Fruit fly (Drosophila melanogaster) whole organism, wandering third instar larva: ENCODE results near the gene CG10584.
A peak's percentile ranks its signal among the peaks of the same experiment; 100 is the strongest.

Source experiments
- Abd-B ChIP-seq: fragments of >200 bp; optimal IDR thresholded peaks from 2 replicates; lab custom pipeline; 2017; ENCODE audit warnings: missing biosample characterization, missing genetic modification characterization
- CG32264 ChIP-seq: fragments of 200-800 bp; sonication (Bioruptor generic); optimal IDR thresholded peaks from 2 replicates; lab custom pipeline; 2016; ENCODE audit warnings: missing biosample characterization, missing genetic modification characterization
- CG9705 ChIP-seq: fragments of 200-800 bp; sonication (Bioruptor generic); optimal IDR thresholded peaks from 2 replicates; lab custom pipeline; 2018; ENCODE audit warnings: missing biosample characterization, mild to moderate bottlenecking, missing genetic modification characterization
- CrebA ChIP-seq: fragments of 200-800 bp; sonication (Bioruptor generic); optimal IDR thresholded peaks from 2 replicates; lab custom pipeline; 2016; ENCODE audit warnings: missing biosample characterization, mild to moderate bottlenecking, missing genetic modification characterization, borderline replicate concordance
- Dfd ChIP-seq: fragments of >200 bp; optimal IDR thresholded peaks from 2 replicates; lab custom pipeline; 2017; ENCODE audit warnings: missing biosample characterization, missing genetic modification characterization
- Dif ChIP-seq: fragments of 200-275, 200-300 bp; sonication (Bioruptor generic); optimal IDR thresholded peaks from 2 replicates; lab custom pipeline; 2018; ENCODE audit warnings: missing biosample characterization, missing genetic modification characterization; ENCODE audit not compliant: partially characterized antibody
- GATAd ChIP-seq: sonication (Bioruptor generic); optimal IDR thresholded peaks from 2 replicates; lab custom pipeline; 2016; ENCODE audit warnings: missing biosample characterization, missing genetic modification characterization
- HLH106 ChIP-seq: fragments of 200-800 bp; optimal IDR thresholded peaks from 3 replicates; lab custom pipeline; 2019; ENCODE audit warnings: missing biosample characterization, mild to moderate bottlenecking, missing genetic modification characterization, moderate library complexity
- Hnf4 ChIP-seq: fragments of 200-800 bp; sonication (Bioruptor generic); optimal IDR thresholded peaks from 2 replicates; lab custom pipeline; 2016; ENCODE audit warnings: missing biosample characterization, mild to moderate bottlenecking, missing genetic modification characterization
- Hr78 ChIP-seq: fragments of >200 bp; optimal IDR thresholded peaks from 2 replicates; lab custom pipeline; 2017; ENCODE audit warnings: missing biosample characterization, missing genetic modification characterization
- Hr83 ChIP-seq: fragments of 200-300 bp; sonication (Bioruptor generic); optimal IDR thresholded peaks from 2 replicates; lab custom pipeline; 2016; ENCODE audit warnings: missing biosample characterization, mild to moderate bottlenecking, missing genetic modification characterization, moderate library complexity; ENCODE audit not compliant: poor library complexity, severe bottlenecking
- Jra ChIP-seq: sonication (Bioruptor generic); optimal IDR thresholded peaks from 2 replicates; lab custom pipeline; 2016; ENCODE audit warnings: missing biosample characterization, missing genetic modification characterization
- Mio ChIP-seq: sonication (Bioruptor generic); optimal IDR thresholded peaks from 2 replicates; lab custom pipeline; 2016; ENCODE audit warnings: missing biosample characterization, missing genetic modification characterization
- Myc ChIP-seq: fragments of >200 bp; optimal IDR thresholded peaks from 2 replicates; lab custom pipeline; 2017
- N ChIP-seq: fragments of >200 bp; optimal IDR thresholded peaks from 2 replicates; lab custom pipeline; 2018; ENCODE audit warnings: missing biosample characterization, missing external identifiers, missing genetic modification characterization
- OdsH ChIP-seq: fragments of 200-800 bp; sonication (Bioruptor generic); optimal IDR thresholded peaks from 2 replicates; lab custom pipeline; 2016; ENCODE audit warnings: missing biosample characterization, mild to moderate bottlenecking, missing genetic modification characterization
- Rel ChIP-seq, 2 experiments: fragments of 200-800 bp; sonication (Bioruptor generic) in 1 of 2; optimal IDR thresholded peaks; 2 replicates in 1 of 2; 3 replicates in 1 of 2; lab custom pipeline; 2016 to 2019; ENCODE audit warnings: mild to moderate bottlenecking in 2 of 2, missing biosample characterization in 2 of 2, missing genetic modification characterization in 2 of 2, moderate library complexity in 1 of 2
- Sp1 ChIP-seq: fragments of 200-800 bp; sonication (Bioruptor generic); optimal IDR thresholded peaks from 3 replicates; lab custom pipeline; 2019; ENCODE audit warnings: missing biosample characterization, mild to moderate bottlenecking, missing genetic modification characterization, moderate library complexity
- Vsx2 ChIP-seq: fragments of 200-300, 225-300 bp; sonication (Bioruptor generic); optimal IDR thresholded peaks from 2 replicates; lab custom pipeline; 2018; ENCODE audit warnings: missing biosample characterization, missing genetic modification characterization; ENCODE audit not compliant: partially characterized antibody
- br ChIP-seq: fragments of 200-800 bp; sonication (Bioruptor generic); optimal IDR thresholded peaks from 2 replicates; lab custom pipeline; 2016; ENCODE audit warnings: missing biosample characterization, missing genetic modification characterization
- brk ChIP-seq: fragments of 200-800 bp; sonication (Bioruptor generic); optimal IDR thresholded peaks from 2 replicates; lab custom pipeline; 2016; ENCODE audit warnings: missing biosample characterization, mild to moderate bottlenecking, missing genetic modification characterization
- dl ChIP-seq, 2 experiments: fragments of 175-275, 200-275 bp in 1 of 2; fragments of 200-275 bp in 1 of 2; sonication (Bioruptor generic); optimal IDR thresholded peaks; lab custom pipeline; 2018; ENCODE audit warnings: mild to moderate bottlenecking in 2 of 2, missing biosample characterization in 2 of 2, missing genetic modification characterization in 2 of 2, moderate library complexity in 2 of 2; ENCODE audit not compliant: partially characterized antibody in 2 of 2, insufficient read depth in 1 of 2
- dmrt93B ChIP-seq: fragments of 200-800 bp; sonication (Bioruptor generic); optimal IDR thresholded peaks from 2 replicates; lab custom pipeline; 2018; ENCODE audit warnings: missing biosample characterization, mild to moderate bottlenecking, missing genetic modification characterization
- dsf ChIP-seq: sonication (Bioruptor generic); optimal IDR thresholded peaks from 2 replicates; lab custom pipeline; 2016; ENCODE audit warnings: missing biosample characterization, missing genetic modification characterization, borderline replicate concordance
- ey ChIP-seq: fragments of 200-800 bp; sonication (Bioruptor generic); optimal IDR thresholded peaks from 2 replicates; lab custom pipeline; 2016; ENCODE audit warnings: missing biosample characterization, missing genetic modification characterization
- foxo ChIP-seq, 2 experiments: fragments of 200-800 bp; sonication (Bioruptor generic); optimal IDR thresholded peaks; 2 replicates in 1 of 2; 3 replicates in 1 of 2; lab custom pipeline; 2016 to 2017; ENCODE audit warnings: missing biosample characterization in 2 of 2, missing genetic modification characterization in 2 of 2
- fru ChIP-seq: fragments of 200-800 bp; sonication (Bioruptor generic); optimal IDR thresholded peaks from 3 replicates; lab custom pipeline; 2016; ENCODE audit warnings: missing biosample characterization, mild to moderate bottlenecking, missing genetic modification characterization
- h ChIP-seq: fragments of 200-800 bp; sonication (Bioruptor generic); optimal IDR thresholded peaks from 3 replicates; lab custom pipeline; 2016; ENCODE audit warnings: missing biosample characterization, mild to moderate bottlenecking, missing genetic modification characterization
- jim ChIP-seq: fragments of 175-275, 200-325 bp; sonication (Bioruptor generic); optimal IDR thresholded peaks from 2 replicates; lab custom pipeline; 2016; ENCODE audit warnings: missing biosample characterization, mild to moderate bottlenecking, missing genetic modification characterization
- lola ChIP-seq: fragments of >200 bp; optimal IDR thresholded peaks from 2 replicates; lab custom pipeline; 2017; ENCODE audit warnings: missing biosample characterization, missing genetic modification characterization
- pan ChIP-seq: fragments of >200 bp; optimal IDR thresholded peaks from 2 replicates; lab custom pipeline; 2017
- psq ChIP-seq: fragments of 200-800 bp; sonication (Bioruptor generic); optimal IDR thresholded peaks from 3 replicates; lab custom pipeline; 2017; ENCODE audit warnings: missing biosample characterization, mild to moderate bottlenecking, missing genetic modification characterization, moderate library complexity
- rgr ChIP-seq: fragments of 200-800 bp; sonication (Bioruptor generic); optimal IDR thresholded peaks from 3 replicates; lab custom pipeline; 2016; ENCODE audit warnings: missing biosample characterization, mild to moderate bottlenecking, missing genetic modification characterization
- sage ChIP-seq: fragments of 200-800 bp; sonication (Bioruptor generic); optimal IDR thresholded peaks from 2 replicates; lab custom pipeline; 2016; ENCODE audit warnings: missing biosample characterization, mild to moderate bottlenecking, missing genetic modification characterization
- sv ChIP-seq: fragments of 200-800 bp; sonication (Bioruptor generic); optimal IDR thresholded peaks from 3 replicates; lab custom pipeline; 2016; ENCODE audit warnings: missing biosample characterization, missing genetic modification characterization
- tai ChIP-seq: sonication (Bioruptor generic); optimal IDR thresholded peaks from 2 replicates; lab custom pipeline; 2016; ENCODE audit warnings: missing biosample characterization, missing genetic modification characterization
- usp ChIP-seq: fragments of >200 bp; optimal IDR thresholded peaks from 2 replicates; lab custom pipeline; 2017; ENCODE audit warnings: missing biosample characterization, missing genetic modification characterization
- woc ChIP-seq: sonication (Bioruptor generic); optimal IDR thresholded peaks from 2 replicates; lab custom pipeline; 2016; ENCODE audit warnings: missing biosample characterization, mild to moderate bottlenecking, missing genetic modification characterization

The CG10584 gene

dm6 chr3L:21014516-21014945 lies 16.6 kb downstream of the CG10584 start:
- TF ChIP-seq Hr83 (GFP tag; lab: Kevin White, UChicago) (no peak), rgr (GFP tag; lab: Kevin White, UChicago) (no peak), usp (GFP tag; lab: Kevin White, UChicago) (no peak), HLH106 (tag; lab: Kevin White, UChicago) (no peak), pan (lab: Kevin White, UChicago) (no peak), foxo (GFP tag; optimal IDR thresholded peaks at IDR 0.05; lab: Kevin White, UChicago) (peak in 1 of 2 experiments; percentile 44), dmrt93B (no peak), N (GFP tag; lab: Kevin White, UChicago) (peak; percentile 59), Jra (GFP tag; lab: Kevin White, UChicago) (no peak), Mio (GFP tag; lab: Kevin White, UChicago) (no peak), Abd-B (no peak), dl (GFP tag; optimal IDR thresholded peaks at IDR 0.05; lab: Kevin White, UChicago; ENCODE audit: insufficient read depth in 1 of 2, partially characterized antibody in 2 of 2) (peak in 1 of 2 experiments; percentile 29), dsf (GFP tag; lab: Kevin White, UChicago) (no peak), Hr78 (GFP tag; lab: Kevin White, UChicago) (peak; percentile 5), CrebA (peak; percentile 68), Sp1 (GFP tag; lab: Kevin White, UChicago) (peak; percentile 40), Dfd (GFP tag; lab: Kevin White, UChicago) (no peak), sv (GFP tag; lab: Kevin White, UChicago) (no peak), Hnf4 (GFP tag; lab: Kevin White, UChicago) (no peak), ey (GFP tag; lab: Kevin White, UChicago) (no peak), GATAd (GFP tag; lab: Kevin White, UChicago) (no peak), sage (GFP tag; lab: Kevin White, UChicago) (no peak), Vsx2 (GFP tag; lab: Kevin White, UChicago) (peak; percentile 25), fru (GFP tag; lab: Kevin White, UChicago) (no peak), CG32264 (no peak), h (GFP tag; lab: Kevin White, UChicago) (peak; percentile 78), Myc (no peak), tai (GFP tag; lab: Kevin White, UChicago) (no peak), Rel (GFP tag; optimal IDR thresholded peaks at IDR 0.05; lab: Kevin White, UChicago) (no peak), Rel (tag; optimal IDR thresholded peaks at IDR 0.05; lab: Kevin White, UChicago) (peak; percentile 97), jim (GFP tag; lab: Kevin White, UChicago) (no peak), lola (GFP tag; lab: Kevin White, UChicago) (no peak), CG9705 (GFP tag; lab: Kevin White, UChicago) (no peak), psq (GFP tag; lab: Kevin White, UChicago) (peak; percentile 85), Dif (GFP tag; lab: Kevin White, UChicago) (no peak), woc (GFP tag; lab: Kevin White, UChicago) (no peak), br (GFP tag; lab: Kevin White, UChicago) (no peak), brk (GFP tag; lab: Kevin White, UChicago) (no peak), OdsH (GFP tag; lab: Kevin White, UChicago) (no peak)

DNA sequence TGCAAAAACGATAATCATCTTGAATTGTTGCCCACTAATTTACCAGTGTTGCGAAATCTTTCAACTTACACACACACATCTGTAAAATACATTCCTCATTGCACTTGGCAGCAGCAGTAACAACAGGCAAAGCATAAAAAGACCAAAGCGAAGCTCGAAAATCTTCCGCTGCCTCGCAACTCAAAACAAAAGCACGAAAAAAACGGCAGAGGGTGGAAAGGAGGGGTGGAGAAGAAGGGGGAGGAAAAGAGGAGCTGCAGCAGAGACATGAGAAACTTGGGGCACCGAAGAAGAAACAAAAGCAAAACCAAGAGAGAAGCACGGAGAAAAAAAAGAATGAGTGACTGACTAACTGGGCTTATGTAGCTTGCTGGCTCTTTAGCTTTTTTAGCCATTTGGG lies 17.7 kb downstream of the CG10584 start:
- TF ChIP-seq tai (GFP tag; lab: Kevin White, UChicago) (no peak), Hnf4 (GFP tag; lab: Kevin White, UChicago) (no peak), Abd-B (no peak), Rel (GFP tag; optimal IDR thresholded peaks at IDR 0.05; lab: Kevin White, UChicago) (no peak), Rel (tag; optimal IDR thresholded peaks at IDR 0.05; lab: Kevin White, UChicago) (peak; percentile 66), dl (GFP tag; optimal IDR thresholded peaks at IDR 0.05; lab: Kevin White, UChicago; ENCODE audit: insufficient read depth in 1 of 2, partially characterized antibody in 2 of 2) (no peak), CG9705 (GFP tag; lab: Kevin White, UChicago) (no peak), Hr83 (GFP tag; lab: Kevin White, UChicago) (no peak), jim (GFP tag; lab: Kevin White, UChicago) (peak; percentile 28), dsf (GFP tag; lab: Kevin White, UChicago) (no peak), usp (GFP tag; lab: Kevin White, UChicago) (no peak), CrebA (no peak), fru (GFP tag; lab: Kevin White, UChicago) (peak; percentile 64), sage (GFP tag; lab: Kevin White, UChicago) (peak; percentile 38), sv (GFP tag; lab: Kevin White, UChicago) (no peak), h (GFP tag; lab: Kevin White, UChicago) (no peak), brk (GFP tag; lab: Kevin White, UChicago) (peak; percentile 11), lola (GFP tag; lab: Kevin White, UChicago) (no peak), Mio (GFP tag; lab: Kevin White, UChicago) (no peak), GATAd (GFP tag; lab: Kevin White, UChicago) (no peak), br (GFP tag; lab: Kevin White, UChicago) (peak; percentile 24), pan (lab: Kevin White, UChicago) (no peak), psq (GFP tag; lab: Kevin White, UChicago) (peak; percentile 98), Hr78 (GFP tag; lab: Kevin White, UChicago) (no peak), N (GFP tag; lab: Kevin White, UChicago) (no peak), ey (GFP tag; lab: Kevin White, UChicago) (no peak), OdsH (GFP tag; lab: Kevin White, UChicago) (no peak), Dif (GFP tag; lab: Kevin White, UChicago) (no peak), Vsx2 (GFP tag; lab: Kevin White, UChicago) (no peak), Jra (GFP tag; lab: Kevin White, UChicago) (no peak), foxo (GFP tag; optimal IDR thresholded peaks at IDR 0.05; lab: Kevin White, UChicago) (no peak), CG32264 (no peak), woc (GFP tag; lab: Kevin White, UChicago) (no peak), Dfd (GFP tag; lab: Kevin White, UChicago) (no peak), dmrt93B (no peak), Sp1 (GFP tag; lab: Kevin White, UChicago) (peak; percentile 56), rgr (GFP tag; lab: Kevin White, UChicago) (no peak), Myc (no peak), HLH106 (tag; lab: Kevin White, UChicago) (no peak)
